Fruit fly (Drosophila melanogaster) Kc167 (cell line): Measurements from ENCODE around the gene sti.

Experiments
- Myc ChIP-seq: fragments of >200 bp; optimal IDR thresholded peaks from 2 replicates; lab custom pipeline; 2017; ENCODE audit warnings: missing external identifiers
- Sin3A ChIP-seq: fragments of >200 bp; optimal IDR thresholded peaks from 2 replicates; lab custom pipeline; 2018; ENCODE audit warnings: missing external identifiers
- h ChIP-seq: fragments of >200 bp; optimal IDR thresholded peaks from 3 replicates; lab custom pipeline; 2018; ENCODE audit warnings: missing external identifiers
- insv ChIP-seq: fragments of >200 bp; optimal IDR thresholded peaks from 3 replicates; lab custom pipeline; 2018; ENCODE audit warnings: missing external identifiers
- psq ChIP-seq: fragments of >200 bp; optimal IDR thresholded peaks from 2 replicates; lab custom pipeline; 2017; ENCODE audit warnings: missing external identifiers
- ttk ChIP-seq: sonication (Bioruptor generic); optimal IDR thresholded peaks from 2 replicates; lab custom pipeline; 2017; ENCODE audit warnings: missing external identifiers

The sti gene

DNA sequence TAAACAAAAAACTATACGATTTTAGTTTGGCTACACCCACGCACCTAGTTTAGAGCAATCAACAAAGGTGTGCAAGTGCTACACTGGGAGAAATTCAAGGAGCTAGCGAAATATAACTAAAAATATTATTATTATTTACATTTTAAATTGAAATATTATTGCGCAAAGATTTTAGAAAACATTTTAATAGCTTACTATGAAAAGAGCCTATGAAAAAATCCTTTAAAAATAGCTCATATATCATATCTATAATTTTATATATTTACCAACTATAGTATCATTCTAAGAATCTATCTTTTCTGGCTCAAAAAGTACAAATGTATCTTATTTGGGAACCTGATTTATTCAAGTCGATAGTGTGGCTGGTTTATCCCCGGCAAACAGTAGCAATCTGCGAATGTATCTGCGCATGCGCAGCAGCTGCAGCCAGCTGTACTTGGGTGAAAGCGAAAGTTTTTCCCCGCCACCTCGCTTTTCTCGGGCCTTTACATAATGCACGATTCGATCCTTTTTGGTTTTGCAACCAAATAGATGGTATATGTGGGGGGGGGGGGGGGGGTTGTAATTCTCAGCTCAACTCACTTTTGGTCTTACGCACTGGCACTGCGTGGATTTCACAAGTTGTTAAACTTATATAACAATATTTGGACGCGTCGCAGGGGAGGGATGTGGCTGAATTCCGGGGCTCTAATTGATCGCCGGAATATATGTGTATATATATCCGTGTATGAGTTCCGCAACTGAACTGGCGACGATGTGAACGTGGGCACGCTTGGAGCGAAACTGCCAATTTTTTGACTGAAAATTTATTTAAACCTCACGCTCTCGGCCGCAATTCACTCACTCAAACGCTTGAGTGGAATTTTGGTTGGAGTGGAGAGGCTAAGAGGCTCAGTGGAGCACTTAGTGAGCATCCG is 17.9 kb downstream of the sti start, which contains the start of gene CG10657:
CG10657 (minus strand) TSS at position 789 of the 917 bp plus-strand sequence.
- TF ChIP-seq Myc (no peak), h (lab: Kevin White, UChicago) (no peak), Sin3A (lab: Kevin White, UChicago) (no peak), ttk (no peak), psq (lab: Kevin White, UChicago) (no peak), insv (lab: Kevin White, UChicago) (no peak)

DNA sequence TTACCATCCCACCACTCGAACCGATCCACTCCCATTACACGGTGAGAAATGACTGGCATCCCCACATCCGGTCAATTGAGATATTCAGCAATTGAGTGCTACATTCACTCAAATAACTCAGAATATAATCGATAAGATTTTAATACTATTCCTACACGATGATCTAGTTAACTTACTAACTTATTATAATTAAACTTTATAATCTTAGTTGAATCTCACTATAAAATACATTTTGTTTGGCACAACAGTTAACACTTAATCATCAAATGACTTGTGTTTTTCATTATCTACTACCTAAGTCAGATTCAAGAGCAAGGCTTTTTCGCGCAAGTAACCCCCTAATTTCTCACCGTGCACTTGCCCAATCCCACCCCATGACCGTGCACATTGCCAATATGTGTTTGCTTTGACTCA is 19.3 kb downstream of the sti start:
- TF ChIP-seq ttk: no peak
- TF ChIP-seq h (lab: Kevin White, UChicago): no peak
- TF ChIP-seq Myc: no peak
- no peak for TF ChIP-seq psq (lab: Kevin White, UChicago)
- no peak for TF ChIP-seq Sin3A (lab: Kevin White, UChicago)
- no peak for TF ChIP-seq insv (lab: Kevin White, UChicago)

DNA sequence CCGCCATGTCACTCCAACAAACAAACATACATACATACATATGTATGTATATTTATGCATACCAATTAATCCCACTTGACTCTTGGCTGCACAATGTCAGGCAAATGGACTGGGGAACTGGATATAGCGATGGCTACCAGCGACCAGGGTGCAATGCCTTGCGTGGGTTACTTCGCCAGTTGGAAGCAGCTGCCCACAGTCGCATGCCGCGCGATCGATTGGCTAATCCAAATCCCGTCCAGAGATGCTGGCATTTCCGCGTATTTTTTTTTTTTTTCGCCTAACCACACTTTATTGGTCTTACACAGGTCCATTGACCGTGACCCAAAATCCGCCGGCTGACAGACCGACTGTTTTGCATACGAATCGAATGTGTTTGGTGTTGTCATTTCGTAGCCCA is 20.3 kb downstream of the sti start:
- TF ChIP-seq ttk (no peak), Myc (no peak), Sin3A (lab: Kevin White, UChicago) (no peak), psq (lab: Kevin White, UChicago) (no peak), insv (lab: Kevin White, UChicago) (no peak), h (lab: Kevin White, UChicago) (no peak)

DNA sequence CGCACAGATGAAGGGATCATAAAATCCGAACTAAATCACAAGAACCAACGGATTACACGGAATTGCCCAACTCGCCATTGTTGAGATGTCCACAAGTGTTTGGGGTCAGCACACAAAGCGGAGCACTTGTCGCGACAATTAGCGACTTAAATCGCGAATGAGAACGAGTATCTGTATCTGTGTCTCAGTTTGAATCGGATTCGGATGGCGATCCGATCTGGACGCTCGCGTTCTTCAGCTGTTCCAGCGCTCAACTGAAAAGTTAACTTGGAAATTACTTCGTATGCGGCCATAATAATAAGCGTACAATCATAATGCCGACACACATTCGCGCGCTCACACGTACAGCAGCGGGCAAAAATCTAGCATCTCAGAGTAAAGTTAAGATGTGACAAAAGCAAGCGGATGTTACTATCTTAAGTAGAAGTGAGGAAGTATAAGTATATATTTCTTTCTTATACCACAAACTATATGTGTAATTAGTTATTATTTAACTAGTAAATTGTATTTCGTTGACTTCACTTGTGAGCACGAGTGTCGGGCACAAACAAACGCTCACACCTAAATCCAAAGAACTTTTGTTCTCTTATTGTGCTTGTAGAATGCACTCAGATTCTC is 24.1 kb downstream of the sti start, which contains the start of gene CG10660:
CG10660 (minus strand) TSS at position 259 of the 618 bp plus-strand sequence.
- TF ChIP-seq Myc (no peak), ttk (no peak), Sin3A (lab: Kevin White, UChicago) (no peak), psq (lab: Kevin White, UChicago) (no peak), insv (lab: Kevin White, UChicago) (no peak), h (lab: Kevin White, UChicago) (no peak)

DNA sequence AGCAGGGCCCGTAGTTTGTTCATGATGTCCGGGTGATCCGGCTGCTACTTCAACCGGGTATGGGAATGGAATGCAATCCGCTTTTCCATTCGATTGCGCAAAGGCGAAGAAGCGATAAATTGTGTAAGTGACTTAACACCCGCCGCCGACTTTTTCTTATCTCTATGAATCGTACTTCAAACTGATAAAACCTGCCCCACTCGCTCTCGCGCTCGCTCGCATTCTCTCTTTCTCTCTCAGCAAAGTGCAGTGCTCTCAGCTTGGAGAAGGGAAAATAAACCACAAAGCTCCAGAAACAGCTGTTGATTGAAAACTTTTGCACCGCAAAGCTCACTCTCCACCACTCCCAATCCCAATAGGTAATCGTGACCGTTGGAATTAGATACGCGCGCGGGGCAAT is 24.7 kb downstream of the sti start:
- TF ChIP-seq h (lab: Kevin White, UChicago) (no peak), Myc (no peak), psq (lab: Kevin White, UChicago) (no peak), ttk (no peak), Sin3A (lab: Kevin White, UChicago) (no peak), insv (lab: Kevin White, UChicago) (no peak)

DNA sequence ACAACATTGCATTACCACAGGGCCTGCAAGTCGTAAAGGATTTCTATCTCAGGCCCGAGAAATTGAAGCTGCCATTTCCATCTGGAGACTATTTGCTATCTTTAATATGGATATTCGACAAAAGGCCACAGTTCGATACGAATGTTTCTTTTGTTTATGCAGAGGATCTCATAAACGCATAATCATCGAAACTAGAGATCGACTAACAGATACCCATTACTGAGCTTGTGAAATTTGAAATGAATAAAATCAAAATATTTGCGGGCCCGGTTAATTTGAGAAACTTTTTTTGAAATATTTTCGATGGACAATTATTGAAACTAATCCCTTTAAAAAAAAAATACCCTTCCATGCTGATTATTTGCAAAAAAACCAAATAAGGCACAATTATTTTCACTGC is 28.4 kb downstream of the sti start:
- TF ChIP-seq insv (lab: Kevin White, UChicago): no peak

DNA sequence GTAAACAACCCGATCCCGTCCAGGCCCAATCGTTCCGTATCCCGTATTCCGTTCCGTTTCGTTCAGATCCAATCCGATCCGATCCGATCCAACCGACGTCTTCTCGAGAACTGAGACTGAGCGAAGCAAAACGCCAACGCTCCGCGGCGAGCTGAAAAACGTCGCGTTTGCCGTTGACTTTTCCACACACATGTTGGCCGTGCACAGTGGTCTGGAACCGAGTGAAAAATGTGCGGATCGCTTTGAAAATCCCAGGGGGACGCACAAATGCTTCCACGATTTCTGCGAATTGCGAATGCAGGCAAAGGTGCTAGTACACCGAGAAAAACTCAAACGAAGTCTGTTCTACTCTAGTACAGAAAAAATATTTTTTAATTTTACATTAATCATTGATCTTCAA is 29.7 kb downstream of the sti start, which contains the start of gene CG10663:
CG10663 (minus strand) TSS at position 88 of the 400 bp plus-strand sequence.
- TF ChIP-seq Myc (no peak), Sin3A (lab: Kevin White, UChicago) (no peak), h (lab: Kevin White, UChicago) (no peak), psq (lab: Kevin White, UChicago) (no peak), insv (lab: Kevin White, UChicago) (no peak), ttk (no peak)

DNA sequence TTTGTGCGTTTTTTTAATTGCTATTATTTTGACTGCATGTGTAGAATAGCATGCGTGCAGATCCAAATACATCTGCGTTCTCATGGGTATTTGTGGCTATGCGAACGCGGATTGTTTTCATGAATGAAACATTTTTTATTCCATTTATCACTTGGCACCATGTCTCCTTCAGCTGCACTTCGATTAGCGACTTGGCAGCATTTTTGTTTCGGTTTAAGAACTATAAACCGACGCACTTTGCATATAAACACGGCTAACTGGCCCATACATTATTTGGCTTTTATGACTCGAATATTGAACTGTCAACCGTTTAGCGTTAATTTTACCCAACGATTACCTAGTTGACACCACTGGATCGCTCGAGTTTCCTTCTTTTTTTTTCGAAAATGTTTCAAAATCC is 30.2 kb downstream of the sti start:
- TF ChIP-seq h (lab: Kevin White, UChicago) (no peak), psq (lab: Kevin White, UChicago) (no peak)

DNA sequence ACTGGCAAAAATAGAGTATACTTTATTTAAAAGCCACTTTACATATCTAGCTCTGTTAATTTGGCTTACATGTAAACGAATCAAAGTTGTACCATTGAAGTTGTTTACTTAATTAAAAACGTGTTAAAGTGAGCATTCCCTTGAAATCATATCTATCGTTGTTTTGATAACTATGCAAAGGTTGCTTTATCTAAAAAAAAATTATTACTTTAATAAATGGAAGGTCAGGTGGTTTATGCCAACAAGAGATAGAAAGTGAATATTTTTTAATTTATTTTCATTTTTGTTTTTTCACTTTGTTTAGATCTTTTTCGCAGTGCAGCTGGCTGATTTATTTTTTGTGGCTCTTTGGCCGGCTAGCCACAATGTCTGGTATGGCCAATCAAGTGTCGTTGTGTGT is 31.7 kb downstream of the sti start:
- no peak for TF ChIP-seq insv (lab: Kevin White, UChicago)
- TF ChIP-seq Sin3A (lab: Kevin White, UChicago): no peak
- no peak for TF ChIP-seq h (lab: Kevin White, UChicago)
- TF ChIP-seq ttk: no peak
- TF ChIP-seq Myc: no peak
- no peak for TF ChIP-seq psq (lab: Kevin White, UChicago)

DNA sequence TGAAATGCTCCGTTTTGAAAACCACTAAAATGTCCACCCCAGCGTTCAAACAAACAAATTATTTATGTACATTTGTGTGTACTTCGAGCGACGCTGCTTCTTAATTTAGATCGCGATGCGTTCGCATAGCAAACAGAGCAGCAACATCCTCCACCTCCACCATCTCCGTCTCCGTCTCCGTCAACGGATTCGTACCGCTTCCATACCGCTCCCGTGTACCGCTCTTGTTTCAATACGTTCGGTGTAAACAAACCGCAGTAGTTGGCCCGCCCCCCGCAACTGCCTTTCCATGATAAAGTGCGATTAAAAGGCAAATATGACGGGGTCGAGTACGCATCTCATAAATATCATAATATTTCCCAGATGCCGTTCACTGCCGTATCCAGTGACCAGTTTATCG is 32.4 kb downstream of the sti start, which contains the start of gene CG33725:
CG33725 (plus strand) TSS at position 364 of the 400 bp plus-strand sequence.
- TF ChIP-seq psq (lab: Kevin White, UChicago) (no peak), Myc (no peak), ttk (no peak), h (lab: Kevin White, UChicago) (no peak), Sin3A (lab: Kevin White, UChicago) (no peak), insv (lab: Kevin White, UChicago) (no peak)

DNA sequence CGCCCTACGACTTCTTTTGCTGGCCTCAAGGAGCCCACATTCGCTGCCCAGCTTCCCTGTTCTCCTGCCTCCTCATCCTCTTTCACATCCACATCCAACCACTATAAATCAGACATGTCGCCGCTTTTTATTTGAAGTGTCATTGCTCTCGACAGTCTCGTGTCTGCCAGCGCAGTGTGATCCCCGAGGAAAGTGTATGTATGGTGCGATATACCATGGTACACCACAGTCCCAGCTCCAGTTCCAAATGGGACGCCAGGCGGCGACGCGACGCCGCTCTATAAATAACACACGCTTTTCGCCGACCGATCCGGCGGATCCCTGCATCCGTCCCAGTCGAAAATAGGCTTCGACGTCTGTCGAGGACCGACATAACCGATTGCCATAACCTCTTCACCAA is 36.4 kb downstream of the sti start:
- no peak for TF ChIP-seq insv (lab: Kevin White, UChicago)

DNA sequence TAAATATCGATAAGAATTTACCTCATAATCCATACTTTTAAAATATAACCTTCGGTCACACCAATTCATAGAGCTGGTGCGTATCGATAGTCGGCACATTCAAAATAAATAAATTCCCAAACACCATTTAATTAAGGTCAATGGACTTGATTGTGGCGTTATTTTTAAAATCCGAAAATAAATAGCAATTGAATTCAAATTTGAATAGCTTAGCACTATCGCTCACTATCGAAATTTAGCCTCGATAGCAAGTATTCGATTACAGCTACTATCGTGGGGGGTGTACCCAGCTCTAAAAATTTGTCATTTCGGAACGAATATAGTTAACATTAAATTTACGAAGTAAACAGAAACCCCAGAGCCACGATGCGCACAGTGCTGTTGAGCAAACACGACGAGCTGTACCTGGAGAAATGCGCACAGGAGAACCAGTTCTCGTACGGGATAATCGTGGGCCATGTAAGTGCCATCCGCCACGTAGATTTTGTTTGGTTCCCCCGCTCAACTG is 43.1 kb downstream of the sti start, which contains the start of gene CG10616:
CG10616 (plus strand) TSS at position 258 of the 508 bp plus-strand sequence.
- no peak for TF ChIP-seq psq (lab: Kevin White, UChicago)
